Fruit fly (Drosophila melanogaster) whole organism, pupa: ENCODE data around the gene siz.
A peak's percentile ranks its signal among the peaks of the same experiment; 100 is the strongest.

Source experiments
- CG10348 ChIP-seq: fragments of 200-800 bp; sonication (Bioruptor generic); IDR thresholded peaks from 2 replicates; pipeline ENCODE4 v1.3.6; 2022; ENCODE audit warnings: missing biosample characterization, missing genetic modification characterization
- CG12605 ChIP-seq: fragments of 200-800 bp; sonication (Bioruptor generic); IDR thresholded peaks from 2 replicates; pipeline ENCODE4 v1.3.6; 2022; ENCODE audit warnings: missing biosample characterization, missing genetic modification characterization
- CG13204 ChIP-seq: fragments of 200-800 bp; sonication (Bioruptor generic); optimal IDR thresholded peaks from 2 replicates; lab custom pipeline; 2018; ENCODE audit warnings: missing biosample characterization, mild to moderate bottlenecking, missing genetic modification characterization, moderate library complexity
- CG14655 ChIP-seq: fragments of 200-800 bp; sonication (Bioruptor generic); optimal IDR thresholded peaks from 3 replicates; lab custom pipeline; 2017; ENCODE audit warnings: mild to moderate bottlenecking, missing biosample characterization, missing genetic modification reagents, missing genetic modification characterization
- CG15710 ChIP-seq: fragments of 200-800 bp; sonication (Bioruptor generic); optimal IDR thresholded peaks from 2 replicates; lab custom pipeline; 2018; ENCODE audit warnings: missing biosample characterization, mild to moderate bottlenecking, missing genetic modification characterization, moderate library complexity
- CG17806 ChIP-seq: fragments of 200-800 bp; sonication (Bioruptor generic); optimal IDR thresholded peaks from 2 replicates; lab custom pipeline; 2018; ENCODE audit warnings: missing biosample characterization, mild to moderate bottlenecking, missing genetic modification characterization, moderate library complexity
- CG32121 ChIP-seq: fragments of 200-800 bp; sonication (Bioruptor generic); IDR thresholded peaks from 2 replicates; pipeline ENCODE4 v1.3.6; 2022; ENCODE audit warnings: missing biosample characterization, missing genetic modification characterization
- CG34367 ChIP-seq: fragments of 200-800 bp; sonication (Bioruptor generic); optimal IDR thresholded peaks from 2 replicates; lab custom pipeline; 2018; ENCODE audit warnings: missing biosample characterization, mild to moderate bottlenecking, missing genetic modification characterization
- CG4496 ChIP-seq: fragments of 200-800 bp; sonication (Bioruptor generic); IDR thresholded peaks from 3 replicates; pipeline ENCODE4 v1.3.6; 2022; ENCODE audit warnings: missing biosample characterization, missing genetic modification characterization
- CG8159 ChIP-seq: fragments of 200-800 bp; sonication (Bioruptor generic); optimal IDR thresholded peaks from 3 replicates; lab custom pipeline; 2018; ENCODE audit warnings: missing biosample characterization, mild to moderate bottlenecking, missing genetic modification characterization, moderate library complexity
- CG8301 ChIP-seq: fragments of 200-800 bp; sonication (Bioruptor generic); optimal IDR thresholded peaks from 2 replicates; lab custom pipeline; 2018; ENCODE audit warnings: missing biosample characterization, mild to moderate bottlenecking, missing genetic modification characterization
- CG9948 ChIP-seq: fragments of 200-800 bp; sonication (Bioruptor generic); optimal IDR thresholded peaks from 2 replicates; lab custom pipeline; 2018; ENCODE audit warnings: missing biosample characterization, mild to moderate bottlenecking, missing genetic modification characterization, moderate library complexity
- D1 ChIP-seq: fragments of 200-800 bp; sonication (Bioruptor generic); optimal IDR thresholded peaks from 2 replicates; lab custom pipeline; 2018; ENCODE audit warnings: missing biosample characterization, mild to moderate bottlenecking, missing genetic modification characterization, moderate library complexity
- EcR ChIP-seq: fragments of 200-800 bp; sonication (Bioruptor generic); optimal IDR thresholded peaks from 3 replicates; lab custom pipeline; 2019; ENCODE audit warnings: missing biosample characterization, missing genetic modification characterization, mild to moderate bottlenecking, moderate library complexity, missing genetic modification reagents
- Ets98B ChIP-seq: fragments of 200-800 bp; sonication (Bioruptor generic); IDR thresholded peaks from 2 replicates; pipeline ENCODE4 v1.3.6; 2022; ENCODE audit warnings: missing biosample characterization, missing genetic modification characterization
- Pif1A ChIP-seq: fragments of 200-800 bp; sonication (Bioruptor generic); optimal IDR thresholded peaks from 3 replicates; lab custom pipeline; 2016; ENCODE audit warnings: missing biosample characterization, missing genetic modification characterization
- Pif1B ChIP-seq: fragments of 200-800 bp; sonication (Bioruptor generic); optimal IDR thresholded peaks from 3 replicates; lab custom pipeline; 2016; ENCODE audit warnings: missing biosample characterization, missing genetic modification characterization
- Snoo ChIP-seq: fragments of 200-800 bp; sonication (Bioruptor generic); optimal IDR thresholded peaks from 3 replicates; lab custom pipeline; 2017; ENCODE audit warnings: missing biosample characterization, mild to moderate bottlenecking, missing genetic modification characterization, inconsistent platforms
- fd96Ca ChIP-seq: fragments of 200-800 bp; sonication (Bioruptor generic); IDR thresholded peaks from 3 replicates; pipeline ENCODE4 v1.3.6; 2022; ENCODE audit warnings: missing biosample characterization, missing genetic modification characterization
- gl ChIP-seq: fragments of 200-800 bp; sonication (Bioruptor generic); optimal IDR thresholded peaks from 2 replicates; lab custom pipeline; 2018; ENCODE audit warnings: missing biosample characterization, mild to moderate bottlenecking, missing genetic modification characterization
- rn ChIP-seq: fragments of 200-800 bp; sonication (Bioruptor generic); IDR thresholded peaks from 2 replicates; pipeline ENCODE4 v1.3.6; 2022; ENCODE audit warnings: missing biosample characterization, missing genetic modification characterization

Gene siz

DNA sequence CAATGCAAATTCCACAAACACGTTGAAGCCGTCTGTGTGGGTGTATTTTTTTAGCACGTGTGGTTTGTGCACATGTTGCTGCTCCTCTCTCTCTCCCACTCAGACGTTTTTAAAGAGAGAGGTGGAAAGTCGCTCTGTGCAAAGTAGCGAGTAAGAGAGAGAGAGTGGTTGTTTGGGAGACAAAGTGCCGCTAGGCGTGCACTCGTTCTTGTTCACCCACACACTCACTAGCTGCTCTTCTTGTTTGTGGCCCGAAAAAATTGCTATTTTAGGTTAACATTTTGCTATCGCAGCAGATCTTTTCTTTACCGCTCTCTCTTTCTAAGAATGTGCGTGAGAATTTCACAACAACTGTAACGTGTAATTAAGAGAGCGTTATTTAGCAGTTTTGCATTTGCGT lies 25.4 kb upstream of the siz start:
- no peak for TF ChIP-seq rn (GFP tag; lab: Robert Waterston, UW)
- no peak for TF ChIP-seq gl (tag; lab: Kevin White, UChicago)
- peak; percentile 39 for TF ChIP-seq EcR
- no peak for TF ChIP-seq CG13204
- 0 out of 2 replicates have a peak, but pooled peaks have one; percentile 56 for TF ChIP-seq CG12605 (GFP tag; lab: Robert Waterston, UW)
- no peak for TF ChIP-seq CG8301 (tag; lab: Kevin White, UChicago)
- TF ChIP-seq CG14655 (GFP tag; lab: Kevin White, UChicago), result no peak
- TF ChIP-seq Pif1A (GFP tag; lab: Kevin White, UChicago), result no peak
- TF ChIP-seq CG15710, result no peak
- no peak for TF ChIP-seq CG34367 (tag; lab: Kevin White, UChicago)
- TF ChIP-seq fd96Ca (GFP tag; lab: Robert Waterston, UW), result no peak
- TF ChIP-seq Snoo (tag; lab: Kevin White, UChicago), result no peak
- TF ChIP-seq Pif1B (GFP tag; lab: Kevin White, UChicago), result peak; percentile 25
- TF ChIP-seq Ets98B (GFP tag; lab: Robert Waterston, UW), result peak; percentile 37; the same call in 1 of the 2 replicates
- TF ChIP-seq D1, result no peak
- TF ChIP-seq CG4496 (GFP tag; lab: Robert Waterston, UW), result 0 out of 3 replicates have a peak, but pooled peaks have one; percentile 7
- TF ChIP-seq CG8159 (tag; lab: Kevin White, UChicago), result no peak
- no peak for TF ChIP-seq CG9948 (tag; lab: Kevin White, UChicago)
- no peak for TF ChIP-seq CG17806 (tag; lab: Kevin White, UChicago)
- TF ChIP-seq CG32121, result no peak
- no peak for TF ChIP-seq CG10348 (GFP tag; lab: Robert Waterston, UW)

DNA sequence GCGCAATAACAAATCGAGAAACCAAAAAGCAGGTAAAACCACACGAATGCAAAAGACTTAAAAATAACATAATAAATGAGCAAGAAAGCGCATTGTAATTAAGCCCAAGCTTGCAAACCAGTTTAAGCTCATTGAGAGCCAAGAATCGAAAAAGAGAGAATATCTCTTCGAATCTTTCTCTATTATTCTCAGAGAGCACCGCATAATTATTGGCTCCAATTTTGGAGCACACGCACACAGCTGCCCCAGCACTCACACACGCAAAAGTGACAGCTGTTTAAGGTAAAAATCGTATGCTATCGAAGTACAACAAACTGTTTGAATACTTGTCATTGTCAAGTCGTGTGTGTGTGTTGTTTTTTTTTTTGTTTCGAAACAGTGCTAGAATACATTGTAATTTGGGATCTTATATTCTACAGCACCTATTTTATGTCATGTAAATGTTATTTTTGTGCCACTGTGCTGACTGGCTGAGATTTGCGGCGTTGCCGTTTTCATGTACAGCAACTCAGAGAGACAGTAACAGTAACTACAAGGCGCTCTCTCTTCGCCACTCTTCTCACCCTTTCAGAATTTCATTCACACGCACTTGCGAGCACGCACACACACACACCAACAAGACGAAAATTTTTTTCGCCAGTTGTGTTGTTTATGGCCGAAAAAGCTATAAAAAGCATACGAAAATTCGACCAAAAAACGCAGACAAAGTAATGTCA lies 24.8 kb upstream of the siz start:
- TF ChIP-seq CG13204, result peak; percentile 8
- peak; percentile 77 for TF ChIP-seq CG12605 (GFP tag; lab: Robert Waterston, UW)
- TF ChIP-seq CG32121, result peak; percentile 63
- TF ChIP-seq CG8159 (tag; lab: Kevin White, UChicago), result peak; percentile 68
- no peak for TF ChIP-seq CG10348 (GFP tag; lab: Robert Waterston, UW)
- TF ChIP-seq fd96Ca (GFP tag; lab: Robert Waterston, UW), result peak; percentile 89
- peak; percentile 7 for TF ChIP-seq EcR
- TF ChIP-seq CG4496 (GFP tag; lab: Robert Waterston, UW), result peak; percentile 88
- peak; percentile 91 for TF ChIP-seq Pif1B (GFP tag; lab: Kevin White, UChicago)
- peak; percentile 52 for TF ChIP-seq CG15710
- TF ChIP-seq CG17806 (tag; lab: Kevin White, UChicago), result peak; percentile 66
- TF ChIP-seq rn (GFP tag; lab: Robert Waterston, UW), result peak; percentile 75
- peak; percentile 36 for TF ChIP-seq CG34367 (tag; lab: Kevin White, UChicago)
- peak; percentile 39 for TF ChIP-seq D1
- peak; percentile 73 for TF ChIP-seq CG8301 (tag; lab: Kevin White, UChicago)
- TF ChIP-seq CG14655 (GFP tag; lab: Kevin White, UChicago), result peak; percentile 79
- peak; percentile 61 for TF ChIP-seq CG9948 (tag; lab: Kevin White, UChicago)
- peak; percentile 66 for TF ChIP-seq Snoo (tag; lab: Kevin White, UChicago)
- TF ChIP-seq gl (tag; lab: Kevin White, UChicago), result peak; percentile 12
- peak; percentile 83 for TF ChIP-seq Ets98B (GFP tag; lab: Robert Waterston, UW)
- TF ChIP-seq Pif1A (GFP tag; lab: Kevin White, UChicago), result peak; percentile 90

DNA sequence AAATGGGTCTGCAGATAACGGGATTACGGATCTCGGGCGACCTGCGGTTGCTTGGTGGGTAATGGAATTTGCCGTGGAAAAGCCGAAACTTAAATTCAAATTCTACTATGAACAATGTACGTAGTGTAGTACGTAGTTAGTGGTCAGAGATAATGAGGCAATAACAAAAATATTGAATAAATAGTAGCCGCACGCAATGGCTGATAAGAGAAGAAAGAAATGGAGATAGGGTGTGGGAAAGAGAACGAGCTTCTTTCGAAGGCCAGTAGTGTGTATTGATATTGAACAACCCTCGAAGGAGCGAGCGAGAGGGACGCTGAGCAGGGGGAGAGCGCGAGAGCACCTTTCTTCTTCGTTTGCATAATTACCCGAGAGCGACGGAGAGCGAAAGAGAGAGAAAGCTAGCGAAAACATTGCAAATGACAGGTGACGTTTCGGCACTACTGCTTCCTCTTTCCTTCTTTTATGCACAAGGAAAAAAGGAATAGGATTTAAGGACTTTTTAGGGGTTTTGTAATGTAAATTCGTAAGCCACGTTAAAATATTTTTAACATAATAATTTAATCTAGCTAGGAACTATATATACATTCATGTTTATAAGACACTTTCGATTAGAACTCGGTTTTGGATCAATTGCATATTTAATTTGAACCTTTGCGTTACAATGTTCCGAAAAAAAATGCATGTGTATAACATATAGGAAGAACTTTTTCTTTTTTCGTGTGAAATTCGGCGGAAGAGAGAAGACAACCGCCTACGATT lies 23.3 kb upstream of the siz start:
- TF ChIP-seq Pif1B (GFP tag; lab: Kevin White, UChicago), result peak; percentile 45
- TF ChIP-seq CG9948 (tag; lab: Kevin White, UChicago), result peak; percentile 44
- no peak for TF ChIP-seq CG10348 (GFP tag; lab: Robert Waterston, UW)
- TF ChIP-seq CG17806 (tag; lab: Kevin White, UChicago), result peak; percentile 22
- no peak for TF ChIP-seq D1
- TF ChIP-seq rn (GFP tag; lab: Robert Waterston, UW), result no peak
- TF ChIP-seq CG14655 (GFP tag; lab: Kevin White, UChicago), result peak; percentile 71
- 0 out of 3 replicates have a peak, but pooled peaks have one; percentile 46 for TF ChIP-seq CG4496 (GFP tag; lab: Robert Waterston, UW)
- TF ChIP-seq EcR, result peak; percentile 6
- no peak for TF ChIP-seq CG13204
- peak; percentile 54 for TF ChIP-seq Pif1A (GFP tag; lab: Kevin White, UChicago)
- peak; percentile 52; the same call in 2 of the 3 replicates for TF ChIP-seq fd96Ca (GFP tag; lab: Robert Waterston, UW)
- peak; percentile 40 for TF ChIP-seq CG8159 (tag; lab: Kevin White, UChicago)
- TF ChIP-seq gl (tag; lab: Kevin White, UChicago), result no peak
- peak; percentile 40 for TF ChIP-seq Snoo (tag; lab: Kevin White, UChicago)
- TF ChIP-seq CG15710, result peak; percentile 7
- TF ChIP-seq CG32121, result 0 out of 2 replicates have a peak, but pooled peaks have one; percentile 13
- peak; percentile 68 for TF ChIP-seq CG8301 (tag; lab: Kevin White, UChicago)
- peak; percentile 18; the same call in 1 of the 2 replicates for TF ChIP-seq Ets98B (GFP tag; lab: Robert Waterston, UW)
- no peak for TF ChIP-seq CG12605 (GFP tag; lab: Robert Waterston, UW)
- TF ChIP-seq CG34367 (tag; lab: Kevin White, UChicago), result no peak

DNA sequence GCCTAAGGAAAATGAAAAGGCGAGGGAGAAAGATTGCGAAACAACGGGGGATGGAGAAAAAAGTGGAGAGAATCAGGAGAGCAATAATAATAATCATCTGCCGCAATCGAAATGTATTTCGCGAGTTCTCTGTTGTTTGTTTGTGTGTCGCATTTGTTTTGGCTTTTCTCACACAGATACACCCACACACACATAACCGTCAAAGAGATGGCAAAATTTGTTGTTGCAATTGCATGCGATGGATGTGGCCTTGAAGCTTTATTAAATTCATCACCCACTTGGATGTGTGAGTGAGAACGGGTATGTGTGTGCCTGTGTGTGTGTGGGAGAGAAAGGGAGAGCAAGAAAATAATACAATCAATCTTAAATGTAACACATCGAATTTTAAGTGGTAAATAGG lies 22.6 kb upstream of the siz start:
- TF ChIP-seq EcR (peak; percentile 36), Pif1B (GFP tag; lab: Kevin White, UChicago) (no peak), gl (tag; lab: Kevin White, UChicago) (no peak), Snoo (tag; lab: Kevin White, UChicago) (no peak)
